Fruit fly (Drosophila melanogaster) whole organism, adult: ENCODE results near the gene wac.

Experiments used
- CG11617 ChIP-seq: fragments of 200-800 bp; sonication (Bioruptor generic); optimal IDR thresholded peaks from 2 replicates; lab custom pipeline; 2017; ENCODE audit warnings: mild to moderate bottlenecking, missing biosample characterization, missing genetic modification reagents, missing genetic modification characterization
- CG12768 ChIP-seq: fragments of 200-800 bp; sonication (Bioruptor generic); optimal IDR thresholded peaks from 2 replicates; lab custom pipeline; 2017; ENCODE audit warnings: missing biosample characterization, missing genetic modification characterization, mild to moderate bottlenecking, moderate library complexity, missing genetic modification reagents
- CG14711 ChIP-seq: fragments of 200-800 bp; sonication (Bioruptor generic); optimal IDR thresholded peaks from 2 replicates; lab custom pipeline; 2018; ENCODE audit warnings: missing biosample characterization, mild to moderate bottlenecking, missing genetic modification characterization, moderate library complexity
- CG1620 ChIP-seq: fragments of 200-800 bp; sonication (Bioruptor generic); optimal IDR thresholded peaks from 2 replicates; lab custom pipeline; 2016; ENCODE audit warnings: missing biosample characterization, missing genetic modification characterization
- CG33017 ChIP-seq: fragments of 200-800 bp; sonication (Bioruptor generic); optimal IDR thresholded peaks from 2 replicates; lab custom pipeline; 2018; ENCODE audit warnings: missing biosample characterization, mild to moderate bottlenecking, missing genetic modification characterization, moderate library complexity
- CG5204 ChIP-seq: fragments of 200-800 bp; sonication (Bioruptor generic); optimal IDR thresholded peaks from 2 replicates; lab custom pipeline; 2016; ENCODE audit warnings: missing biosample characterization, missing genetic modification characterization
- CG7045 ChIP-seq: fragments of 200-800 bp; sonication (Bioruptor generic); optimal IDR thresholded peaks from 2 replicates; lab custom pipeline; 2017; ENCODE audit warnings: missing biosample characterization, mild to moderate bottlenecking, missing genetic modification characterization
- CG7101 ChIP-seq: fragments of 200-800 bp; sonication (Bioruptor generic); optimal IDR thresholded peaks from 2 replicates; lab custom pipeline; 2018; ENCODE audit warnings: missing biosample characterization, mild to moderate bottlenecking, missing genetic modification characterization, moderate library complexity
- Clk ChIP-seq: fragments of 200-800 bp; sonication (Bioruptor generic); optimal IDR thresholded peaks from 2 replicates; lab custom pipeline; 2017; ENCODE audit warnings: missing biosample characterization, missing genetic modification characterization
- Crg-1 ChIP-seq: fragments of 200-800 bp; sonication (Bioruptor generic); optimal IDR thresholded peaks from 2 replicates; lab custom pipeline; 2016; ENCODE audit warnings: missing biosample characterization, missing genetic modification characterization
- Hr96 ChIP-seq: fragments of 200-800 bp; sonication (Bioruptor generic); optimal IDR thresholded peaks from 2 replicates; lab custom pipeline; 2016; ENCODE audit warnings: missing biosample characterization, missing genetic modification characterization
- Mnt ChIP-seq: fragments of 200-800 bp; sonication (Bioruptor generic); optimal IDR thresholded peaks from 2 replicates; lab custom pipeline; 2016; ENCODE audit warnings: missing biosample characterization, mild to moderate bottlenecking, missing genetic modification characterization
- bab1 ChIP-seq: fragments of 200-800 bp; sonication (Bioruptor generic); optimal IDR thresholded peaks from 3 replicates; lab custom pipeline; 2019; ENCODE audit warnings: missing biosample characterization, mild to moderate bottlenecking, missing genetic modification characterization, moderate library complexity
- cic ChIP-seq: fragments of 200-800 bp; sonication (Bioruptor generic); optimal IDR thresholded peaks from 2 replicates; lab custom pipeline; 2017; ENCODE audit warnings: missing biosample characterization, mild to moderate bottlenecking, missing genetic modification characterization, moderate library complexity
- cnc ChIP-seq, 2 experiments: fragments of >200 bp; optimal IDR thresholded peaks; 2 replicates each; lab custom pipeline; 2017
- kay ChIP-seq: fragments of 200-800 bp; sonication (Bioruptor generic); peaks from one replicate; lab custom pipeline; 2016; ENCODE audit warnings: missing biosample characterization, missing genetic modification characterization, borderline replicate concordance
- ovo ChIP-seq: fragments of 200-800 bp; sonication (Bioruptor generic); optimal IDR thresholded peaks from 2 replicates; lab custom pipeline; 2016; ENCODE audit warnings: missing biosample characterization, missing genetic modification characterization
- pad ChIP-seq: fragments of 200-800 bp; sonication (Bioruptor generic); optimal IDR thresholded peaks from 3 replicates; lab custom pipeline; 2017; ENCODE audit warnings: missing biosample characterization, missing genetic modification characterization, mild to moderate bottlenecking, moderate library complexity, missing genetic modification reagents
- tj ChIP-seq: fragments of 200-800 bp; sonication (Bioruptor generic); optimal IDR thresholded peaks from 3 replicates; lab custom pipeline; 2017; ENCODE audit warnings: missing biosample characterization, mild to moderate bottlenecking, missing genetic modification characterization, moderate library complexity
- toe ChIP-seq: fragments of 200-800 bp; sonication (Bioruptor generic); optimal IDR thresholded peaks from 2 replicates; lab custom pipeline; 2016; ENCODE audit warnings: missing biosample characterization, missing genetic modification characterization

The wac gene

DNA sequence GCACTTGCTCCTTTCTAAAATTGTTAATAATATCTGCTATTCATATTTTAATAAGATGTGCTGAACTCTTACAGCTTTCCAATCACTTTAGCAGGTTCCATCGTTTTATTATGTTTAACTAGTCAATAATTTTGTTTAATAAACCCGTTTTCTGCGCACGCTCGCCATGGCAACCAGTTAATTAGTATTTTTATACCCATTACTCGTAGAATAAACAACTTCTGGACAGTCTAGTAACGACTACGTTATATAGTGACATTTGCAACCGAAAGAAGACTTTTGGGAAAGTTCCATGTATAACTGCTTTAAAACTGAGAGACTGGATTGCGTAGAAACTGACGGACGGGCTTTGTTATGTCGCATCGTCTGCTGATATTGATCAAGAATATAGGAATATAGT is 24.7 kb upstream of the wac start, which contains the start of gene CG34453:
Gene CG34453, minus strand, starts transcription at position 101 of the 400 bp plus-strand sequence.
- TF ChIP-seq kay (GFP tag; lab: Kevin White, UChicago) = no peak
- no peak for TF ChIP-seq pad (GFP tag; lab: Kevin White, UChicago)
- no peak for TF ChIP-seq CG1620 (GFP tag; lab: Kevin White, UChicago)
- no peak for TF ChIP-seq toe (GFP tag; lab: Kevin White, UChicago)
- no peak for TF ChIP-seq CG11617 (GFP tag; lab: Kevin White, UChicago)
- TF ChIP-seq Clk (GFP tag; lab: Kevin White, UChicago) = no peak
- no peak for TF ChIP-seq CG33017 (tag; lab: Kevin White, UChicago)

- TF ChIP-seq Clk (GFP tag; lab: Kevin White, UChicago) = no peak
- TF ChIP-seq CG12768 (GFP tag; lab: Kevin White, UChicago) = no peak
- no peak for TF ChIP-seq ovo (GFP tag; lab: Kevin White, UChicago)
- TF ChIP-seq CG7101 (tag; lab: Kevin White, UChicago) = no peak
- no peak for TF ChIP-seq CG33017 (tag; lab: Kevin White, UChicago)
- TF ChIP-seq CG5204 (GFP tag; lab: Kevin White, UChicago) = no peak
- peak; percentile 96 for TF ChIP-seq kay (GFP tag; lab: Kevin White, UChicago)
- no peak for TF ChIP-seq pad (GFP tag; lab: Kevin White, UChicago)
Observed at dm6 chr3L:234337-234736, 23.6 kb upstream of the wac start.

DNA sequence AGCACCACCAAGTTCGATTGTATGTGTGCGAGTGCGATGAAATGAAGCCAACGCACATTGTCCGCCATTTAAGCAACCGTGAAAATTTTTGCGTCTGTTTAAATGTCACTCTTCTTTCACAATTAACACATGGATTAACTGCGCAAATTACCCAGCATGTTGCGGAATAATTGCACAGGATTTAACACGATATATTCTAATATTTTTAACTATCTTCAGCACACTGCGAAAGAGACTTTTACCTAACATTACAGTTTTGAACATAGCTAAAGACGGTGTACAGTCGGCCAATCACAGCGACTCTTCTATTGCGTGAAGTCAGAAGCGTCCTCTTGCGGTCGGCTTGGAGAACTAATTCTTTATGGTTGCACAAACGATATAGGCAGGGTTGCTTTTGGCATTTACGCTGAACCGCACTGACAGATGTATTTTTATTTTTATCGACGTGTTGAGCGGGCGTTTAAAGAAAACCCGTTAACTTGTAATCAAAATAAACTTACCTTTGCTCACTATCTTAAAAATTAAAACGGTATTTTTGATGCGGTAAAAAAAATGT is 11.3 kb upstream of the wac start:
- no peak for TF ChIP-seq toe (GFP tag; lab: Kevin White, UChicago)
- TF ChIP-seq bab1 (GFP tag; lab: Kevin White, UChicago) = peak; percentile 82
- peak; percentile 43 for TF ChIP-seq CG11617 (GFP tag; lab: Kevin White, UChicago)
- no peak for TF ChIP-seq CG33017 (tag; lab: Kevin White, UChicago)
- TF ChIP-seq cnc (optimal IDR thresholded peaks at IDR 0.05; lab: Kevin White, UChicago) = no peak
- TF ChIP-seq CG7101 (tag; lab: Kevin White, UChicago) = peak; percentile 63
- peak; percentile 68 for TF ChIP-seq Crg-1 (GFP tag; lab: Kevin White, UChicago)
- no peak for TF ChIP-seq CG5204 (GFP tag; lab: Kevin White, UChicago)
- peak; percentile 47 for TF ChIP-seq Clk (GFP tag; lab: Kevin White, UChicago)
- no peak for TF ChIP-seq Hr96 (GFP tag; lab: Kevin White, UChicago)
- TF ChIP-seq cic (GFP tag; lab: Kevin White, UChicago) = peak; percentile 22
- peak; percentile 54 for TF ChIP-seq CG1620 (GFP tag; lab: Kevin White, UChicago)
- peak; percentile 37 for TF ChIP-seq ovo (GFP tag; lab: Kevin White, UChicago)
- no peak for TF ChIP-seq kay (GFP tag; lab: Kevin White, UChicago)
- TF ChIP-seq pad (GFP tag; lab: Kevin White, UChicago) = peak; percentile 34
- TF ChIP-seq CG7045 (GFP tag; lab: Kevin White, UChicago) = peak; percentile 18
- peak; percentile 74 for TF ChIP-seq Mnt (GFP tag; lab: Kevin White, UChicago)
- TF ChIP-seq tj (GFP tag; lab: Kevin White, UChicago) = peak; percentile 34
- TF ChIP-seq CG12768 (GFP tag; lab: Kevin White, UChicago) = no peak
- peak; percentile 83 for TF ChIP-seq CG14711 (tag; lab: Kevin White, UChicago)

DNA sequence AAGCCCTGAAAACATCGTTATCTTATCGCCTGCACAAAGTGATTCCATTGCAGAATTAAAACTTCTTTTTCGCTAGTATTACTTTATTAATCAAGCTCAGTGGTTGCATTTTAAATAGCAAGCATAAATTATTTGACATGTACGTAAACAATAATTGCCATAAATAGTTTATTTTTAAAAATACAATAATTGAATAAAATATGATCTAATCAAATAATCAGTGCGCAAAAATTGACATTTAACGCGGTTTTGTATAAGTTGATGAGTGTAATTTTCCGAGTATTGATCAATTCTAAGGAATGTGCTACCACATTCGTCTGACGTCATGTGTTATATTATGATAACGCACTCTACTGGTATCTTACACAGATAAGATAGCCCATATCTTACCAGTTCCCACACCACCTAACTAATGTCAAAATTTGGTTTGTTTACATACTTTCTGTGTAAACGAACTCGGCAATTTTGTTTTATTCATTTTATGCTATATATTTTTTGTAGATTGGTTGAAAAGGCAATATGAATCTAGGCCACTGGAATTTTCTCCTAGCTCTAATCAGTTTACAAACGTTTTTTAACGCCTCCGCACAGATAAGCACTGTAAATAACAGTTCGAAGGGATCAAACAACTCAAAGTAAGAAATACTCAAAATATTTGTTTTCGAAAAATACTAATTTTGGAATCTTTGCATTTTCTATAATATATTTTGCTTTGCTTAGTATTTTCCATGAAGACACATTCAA is 10.3 kb upstream of the wac start, which contains the start of gene mthl14:
Gene mthl14, plus strand, starts transcription at position 10 of the 744 bp plus-strand sequence.
- TF ChIP-seq kay (GFP tag; lab: Kevin White, UChicago) (peak; percentile 80), Crg-1 (GFP tag; lab: Kevin White, UChicago) (peak; percentile 22), CG1620 (GFP tag; lab: Kevin White, UChicago) (no peak), cic (GFP tag; lab: Kevin White, UChicago) (peak; percentile 32)

DNA sequence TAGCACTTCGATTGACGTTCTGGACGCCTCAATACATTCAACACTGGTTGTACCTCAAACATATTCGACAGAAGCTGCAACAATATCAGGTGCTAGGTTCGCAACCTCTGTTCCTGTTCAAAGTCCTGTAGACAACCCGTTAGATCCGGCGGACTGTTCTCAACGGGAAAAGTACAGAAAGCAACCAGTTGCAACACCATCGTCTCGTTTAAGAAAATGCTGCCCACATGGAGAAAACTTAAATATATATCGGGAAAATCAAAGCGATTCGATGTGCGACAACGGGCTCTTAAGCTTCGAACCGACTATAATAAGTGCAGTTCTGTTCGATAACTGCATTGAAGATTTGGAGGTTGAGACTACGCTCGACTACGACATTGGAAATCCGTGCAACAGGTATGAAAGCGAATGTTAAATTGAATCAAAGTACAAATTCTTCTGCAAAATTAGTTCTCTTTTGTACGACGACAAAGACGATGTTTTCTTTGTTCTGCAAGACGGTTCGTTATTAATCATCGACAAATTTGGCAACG is 9.7 kb upstream of the wac start:
- TF ChIP-seq CG7045 (GFP tag; lab: Kevin White, UChicago) = no peak
- TF ChIP-seq CG12768 (GFP tag; lab: Kevin White, UChicago) = peak; percentile 30

DNA sequence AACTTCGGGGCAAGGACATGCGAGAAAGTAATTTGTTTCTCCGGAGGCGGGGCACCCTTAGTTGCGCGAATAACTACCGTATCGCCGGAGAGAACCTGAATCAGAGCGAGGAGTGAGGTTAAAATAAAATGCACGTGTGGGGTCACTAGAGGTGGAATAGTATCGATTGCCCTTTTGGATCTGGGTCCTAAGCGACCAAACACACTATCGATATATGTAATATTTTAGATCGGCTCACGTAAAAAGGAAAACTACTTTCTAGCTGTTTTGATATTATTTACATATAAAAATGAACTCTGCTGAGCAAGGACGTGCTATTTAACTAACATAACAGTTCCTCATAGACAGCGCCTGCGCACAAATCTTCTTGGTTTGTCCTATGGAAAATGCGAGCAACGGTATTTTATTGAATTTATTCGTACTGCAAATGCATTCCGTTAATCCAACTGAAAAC is 4.8 kb downstream of the wac start:
- TF ChIP-seq Hr96 (GFP tag; lab: Kevin White, UChicago) = peak; percentile 32
- TF ChIP-seq CG1620 (GFP tag; lab: Kevin White, UChicago) = peak; percentile 29
- TF ChIP-seq Mnt (GFP tag; lab: Kevin White, UChicago) = peak; percentile 97
- peak; percentile 23 for TF ChIP-seq tj (GFP tag; lab: Kevin White, UChicago)
- TF ChIP-seq CG12768 (GFP tag; lab: Kevin White, UChicago) = peak; percentile 58
- peak; percentile 79 for TF ChIP-seq ovo (GFP tag; lab: Kevin White, UChicago)
- peak; percentile 5 for TF ChIP-seq CG7101 (tag; lab: Kevin White, UChicago)
- TF ChIP-seq Clk (GFP tag; lab: Kevin White, UChicago) = no peak
- TF ChIP-seq toe (GFP tag; lab: Kevin White, UChicago) = no peak
- TF ChIP-seq CG5204 (GFP tag; lab: Kevin White, UChicago) = no peak
- TF ChIP-seq pad (GFP tag; lab: Kevin White, UChicago) = peak; percentile 5
